Worm (Caenorhabditis elegans) whole organism, L4 larva: ENCODE data around the gene nep-26.

Experiments
- D1046.2 ChIP-seq: fragments of 200-800 bp; sonication (Bioruptor generic); IDR thresholded peaks from 2 replicates; pipeline ENCODE4 v1.3.6; 2022; ENCODE audit warnings: missing genetic modification characterization, missing compliant biosample characterization
- F37D6.2 ChIP-seq: sonication (generic microtip); optimal IDR thresholded peaks from 2 replicates; lab custom pipeline; 2016; ENCODE audit warnings: mild to moderate bottlenecking, missing genetic modification characterization, missing compliant biosample characterization
- F44E2.7 ChIP-seq: fragments of 200-800 bp; sonication (Bioruptor generic); IDR thresholded peaks from 2 replicates; pipeline ENCODE4 v2.1.2; 2022; ENCODE audit warnings: missing genetic modification characterization, missing compliant biosample characterization
- F49E8.2 ChIP-seq: sonication (generic microtip); optimal IDR thresholded peaks from 2 replicates; lab custom pipeline; 2016; ENCODE audit warnings: missing compliant biosample characterization, mild to moderate bottlenecking, missing genetic modification characterization, borderline replicate concordance
- T26A8.4 ChIP-seq: fragments of 200-800 bp; sonication (Bioruptor generic); IDR thresholded peaks from 2 replicates; pipeline ENCODE4 v1.3.6; 2022; ENCODE audit warnings: missing genetic modification characterization, missing compliant biosample characterization
- Y5F2A.4 ChIP-seq: fragments of 200-800 bp; sonication (Bioruptor generic); optimal IDR thresholded peaks from 2 replicates; lab custom pipeline; 2018; ENCODE audit warnings: mild to moderate bottlenecking, missing genetic modification characterization, missing compliant biosample characterization
- ZK337.2 ChIP-seq: fragments of 200-800 bp; sonication (Bioruptor generic); IDR thresholded peaks from 2 replicates; pipeline ENCODE4 v1.3.6; 2022; ENCODE audit warnings: missing genetic modification reagents, missing genetic modification characterization, missing compliant biosample characterization
- ZK546.5 ChIP-seq, 2 experiments: sonication (generic microtip); optimal IDR thresholded peaks; 2 replicates each; lab custom pipeline; 2017; ENCODE audit warnings: missing biosample characterization in 2 of 2, missing genetic modification characterization in 2 of 2
- aha-1 ChIP-seq: fragments of 150-350 bp; peaks from one replicate; lab custom pipeline; 2014; ENCODE audit warnings: missing biosample characterization, missing genetic modification characterization
- aly-2 ChIP-seq: sonication (generic microtip); optimal IDR thresholded peaks from 2 replicates; lab custom pipeline; 2018; ENCODE audit warnings: missing biosample characterization, missing genetic modification characterization
- ceh-20 ChIP-seq: fragments of 200-800 bp; sonication (Bioruptor generic); IDR thresholded peaks from 2 replicates; pipeline ENCODE4 v1.3.6; 2022; ENCODE audit warnings: missing genetic modification reagents, missing genetic modification characterization, missing compliant biosample characterization
- ceh-32 ChIP-seq: sonication (generic microtip); optimal IDR thresholded peaks from 2 replicates; lab custom pipeline; 2016; ENCODE audit warnings: mild to moderate bottlenecking, missing genetic modification characterization, missing compliant biosample characterization; ENCODE audit not compliant: poor library complexity
- ceh-62 ChIP-seq: sonication (generic microtip); optimal IDR thresholded peaks from 2 replicates; lab custom pipeline; 2017; ENCODE audit warnings: missing biosample characterization, missing genetic modification characterization
- ces-1 ChIP-seq: fragments of 150-350 bp; sonication (generic microtip); optimal IDR thresholded peaks from 4 replicates; lab custom pipeline; 2014; ENCODE audit warnings: missing biosample characterization, missing genetic modification reagents, missing genetic modification characterization
- cey-2 ChIP-seq: sonication (generic microtip); optimal IDR thresholded peaks from 3 replicates; lab custom pipeline; 2017; ENCODE audit warnings: missing genetic modification characterization, mild to moderate bottlenecking, missing compliant biosample characterization, antibody characterized with exemption, borderline replicate concordance; ENCODE audit not compliant: insufficient read depth
- daf-12 ChIP-seq: fragments of 150-350 bp; optimal IDR thresholded peaks from 2 replicates; lab custom pipeline; 2014; ENCODE audit warnings: missing biosample characterization, missing genetic modification reagents, missing genetic modification characterization
- daf-8 ChIP-seq: fragments of 200-800 bp; sonication (Bioruptor generic); IDR thresholded peaks from 2 replicates; pipeline ENCODE4 v1.3.6; 2022; ENCODE audit warnings: missing genetic modification characterization, missing compliant biosample characterization
- dmd-6 ChIP-seq: fragments of 200-800 bp; sonication (Bioruptor generic); IDR thresholded peaks from 2 replicates; pipeline ENCODE4 v1.3.6; 2022; ENCODE audit warnings: missing genetic modification reagents, missing genetic modification characterization, missing compliant biosample characterization
- dmd-9 ChIP-seq: fragments of 200-800 bp; sonication (Bioruptor generic); IDR thresholded peaks from 2 replicates; pipeline ENCODE4 v1.3.6; 2022; ENCODE audit warnings: missing genetic modification reagents, missing genetic modification characterization, missing compliant biosample characterization
- egl-43 ChIP-seq: fragments of 200-800 bp; sonication (Bioruptor generic); IDR thresholded peaks from 2 replicates; pipeline ENCODE4 v1.3.6; 2022; ENCODE audit warnings: missing genetic modification reagents, missing genetic modification characterization, missing compliant biosample characterization
- fkh-10 ChIP-seq: fragments of 150-350 bp; optimal IDR thresholded peaks from 2 replicates; lab custom pipeline; 2014; ENCODE audit warnings: missing biosample characterization, missing genetic modification reagents, missing genetic modification characterization
- hif-1 ChIP-seq, 2 experiments: sonication (generic microtip); optimal IDR thresholded peaks; 2 replicates each; lab custom pipeline; 2016 to 2017; ENCODE audit warnings: missing compliant biosample characterization in 2 of 2, missing genetic modification characterization in 2 of 2, missing genetic modification reagents in 2 of 2, missing genotype in 2 of 2, mild to moderate bottlenecking in 1 of 2
- hlh-11 ChIP-seq: fragments of 200-800 bp; sonication (Bioruptor generic); optimal IDR thresholded peaks from 2 replicates; lab custom pipeline; 2018; ENCODE audit warnings: mild to moderate bottlenecking, missing genetic modification characterization, missing compliant biosample characterization
- hlh-30 ChIP-seq: sonication (generic microtip); optimal IDR thresholded peaks from 2 replicates; lab custom pipeline; 2017; ENCODE audit warnings: antibody characterized with exemption, mild to moderate bottlenecking, missing genetic modification characterization, missing compliant biosample characterization; ENCODE audit not compliant: insufficient read depth
- lin-15B ChIP-seq: fragments of 150-350 bp; sonication (generic microtip); optimal IDR thresholded peaks from 3 replicates; lab custom pipeline; 2014; ENCODE audit warnings: missing biosample characterization, missing genetic modification characterization
- madf-5 ChIP-seq, 2 experiments: fragments of 200-800 bp; sonication (Bioruptor generic); IDR thresholded peaks; 2 replicates each; pipeline ENCODE4 v1.3.6; 2022; ENCODE audit warnings: missing compliant biosample characterization in 2 of 2, missing genetic modification characterization in 2 of 2
- mep-1 ChIP-seq: fragments of 150-350 bp; sonication (generic microtip); optimal IDR thresholded peaks from 3 replicates; lab custom pipeline; 2014; ENCODE audit warnings: missing biosample characterization, missing genetic modification characterization
- mes-2 ChIP-seq: sonication (generic microtip); optimal IDR thresholded peaks from 2 replicates; lab custom pipeline; 2016; ENCODE audit warnings: missing genotype, mild to moderate bottlenecking, missing genetic modification characterization, missing compliant biosample characterization; ENCODE audit not compliant: poor library complexity, severe bottlenecking
- mxl-3 ChIP-seq: fragments of 200-800 bp; sonication (Bioruptor generic); optimal IDR thresholded peaks from 2 replicates; lab custom pipeline; 2018; ENCODE audit warnings: mild to moderate bottlenecking, missing genetic modification characterization, missing compliant biosample characterization
- nhr-11 ChIP-seq: fragments of 150-350 bp; optimal IDR thresholded peaks from 2 replicates; lab custom pipeline; 2014; ENCODE audit warnings: missing biosample characterization, missing genetic modification characterization
- nhr-237 ChIP-seq: sonication (generic microtip); optimal IDR thresholded peaks from 2 replicates; lab custom pipeline; 2017; ENCODE audit warnings: missing biosample characterization, missing genetic modification characterization
- nhr-25 ChIP-seq: sonication (generic microtip); optimal IDR thresholded peaks from 2 replicates; lab custom pipeline; 2017; ENCODE audit warnings: missing genetic modification characterization, mild to moderate bottlenecking, missing compliant biosample characterization, antibody characterized with exemption, moderate library complexity, borderline replicate concordance; ENCODE audit not compliant: insufficient read depth
- nhr-41 ChIP-seq: fragments of 200-800 bp; sonication (Bioruptor generic); IDR thresholded peaks from 2 replicates; pipeline ENCODE4 v1.3.6; 2022; ENCODE audit warnings: missing genetic modification reagents, missing genetic modification characterization, missing compliant biosample characterization
- nhr-48 ChIP-seq: sonication (generic microtip); optimal IDR thresholded peaks from 2 replicates; lab custom pipeline; 2016; ENCODE audit warnings: mild to moderate bottlenecking, missing genetic modification characterization, missing compliant biosample characterization
- nhr-76 ChIP-seq: fragments of 150-350 bp; optimal IDR thresholded peaks from 2 replicates; lab custom pipeline; 2014; ENCODE audit warnings: missing biosample characterization, missing genetic modification characterization
- nhr-77 ChIP-seq: fragments of 150-350 bp; optimal IDR thresholded peaks from 2 replicates; lab custom pipeline; 2014; ENCODE audit warnings: missing biosample characterization, missing genetic modification characterization
- pha-4 ChIP-seq, 2 experiments: fragments of 150-350 bp in 1 of 2; fragments of 200-800 bp in 1 of 2; sonication (Bioruptor generic) in 1 of 2; IDR thresholded peaks in 1 of 2; optimal IDR thresholded peaks in 1 of 2; 2 replicates each; pipeline versions ENCODE4 v1.3.6 to Lab custom; 2014 to 2022; ENCODE audit warnings: missing genetic modification characterization in 2 of 2, missing genetic modification reagents in 2 of 2, missing biosample characterization in 1 of 2, missing compliant biosample characterization in 1 of 2
- saeg-2 ChIP-seq: fragments of 200-800 bp; sonication (Bioruptor generic); IDR thresholded peaks from 2 replicates; pipeline ENCODE4 v1.3.6; 2022; ENCODE audit warnings: missing genetic modification reagents, missing genetic modification characterization, missing compliant biosample characterization
- skn-1 ChIP-seq: fragments of 150-350 bp; optimal IDR thresholded peaks from 2 replicates; lab custom pipeline; 2014; ENCODE audit warnings: missing biosample characterization, missing genetic modification characterization
- snpc-4 ChIP-seq: fragments of 150-350 bp; optimal IDR thresholded peaks from 2 replicates; lab custom pipeline; 2014; ENCODE audit warnings: missing biosample characterization, missing genetic modification characterization
- spr-3 ChIP-seq: fragments of 200-800 bp; sonication (Bioruptor generic); optimal IDR thresholded peaks from 2 replicates; lab custom pipeline; 2018; ENCODE audit warnings: mild to moderate bottlenecking, missing genetic modification characterization, missing compliant biosample characterization
- zfp-3 ChIP-seq: fragments of 200-800 bp; sonication (Bioruptor generic); conservative IDR thresholded peaks from 2 replicates; pipeline ENCODE4 v1.3.6; 2022; ENCODE audit warnings: missing genetic modification reagents, missing genetic modification characterization, missing compliant biosample characterization
- zip-11 ChIP-seq: fragments of 200-800 bp; sonication (Bioruptor generic); IDR thresholded peaks from 2 replicates; pipeline ENCODE4 v1.3.6; 2022; ENCODE audit warnings: missing genetic modification characterization, missing compliant biosample characterization
- zip-2 ChIP-seq: fragments of 150-350 bp; optimal IDR thresholded peaks from 2 replicates; lab custom pipeline; 2014; ENCODE audit warnings: missing biosample characterization, missing genetic modification characterization
- ztf-11 ChIP-seq: fragments of 150-350 bp; optimal IDR thresholded peaks from 2 replicates; lab custom pipeline; 2014; ENCODE audit warnings: missing biosample characterization, missing genetic modification characterization

Gene nep-26

ce11 chrII:10252048-10252447 is 47.9 kb downstream of the nep-26 start:
- TF ChIP-seq mxl-3 (GFP tag; lab: Kevin White, UChicago) = no peak
- TF ChIP-seq aha-1 (tag; lab: Kevin White, UChicago) = peak; percentile 92

- TF ChIP-seq pha-4 (GFP tag; IDR thresholded peaks at IDR 0.05; lab: Robert Waterston, UW) (no peak), pha-4 (tag; optimal IDR thresholded peaks at IDR 0.05; lab: Kevin White, UChicago) (no peak), nhr-25 (tag; lab: Kevin White, UChicago) (no peak), hif-1 (tag; optimal IDR thresholded peaks at IDR 0.05; lab: Kevin White, UChicago) (no peak), aha-1 (tag; lab: Kevin White, UChicago) (no peak), madf-5 (GFP tag; IDR thresholded peaks at IDR 0.05; lab: Robert Waterston, UW) (no peak), ceh-32 (tag; lab: Kevin White, UChicago) (no peak), zip-2 (tag; lab: Kevin White, UChicago) (no peak), cey-2 (no peak), egl-43 (GFP tag; lab: Robert Waterston, UW) (no peak), mep-1 (tag; lab: Kevin White, UChicago) (no peak), spr-3 (GFP tag; lab: Kevin White, UChicago) (no peak), mes-2 (no peak), ZK546.5 (tag; optimal IDR thresholded peaks at IDR 0.05; lab: Kevin White, UChicago) (no peak), F49E8.2 (tag; lab: Kevin White, UChicago) (no peak), nhr-11 (tag; lab: Kevin White, UChicago) (no peak), nhr-77 (no peak), Y5F2A.4 (GFP tag; lab: Kevin White, UChicago) (no peak), F37D6.2 (no peak)
Observed at ce11 chrII:10250966-10251365, 49.0 kb downstream of the nep-26 start, which contains the start of gene F54B3.1. F54B3.1 (plus strand) TSS chrII:10251266.

ce11 chrII:10248355-10249041 is 51.4 kb downstream of the nep-26 start, which contains the start of gene atad-3:
atad-3 (plus strand) TSS chrII:10248991.
- peak; percentile 92 for TF ChIP-seq zfp-3
- no peak for TF ChIP-seq snpc-4 (tag; lab: Kevin White, UChicago)
- peak in 1 of 2 experiments; percentile 92 for TF ChIP-seq hif-1 (tag; optimal IDR thresholded peaks at IDR 0.05; lab: Kevin White, UChicago)
- TF ChIP-seq lin-15B = peak; percentile 33
- no peak for TF ChIP-seq zip-2 (tag; lab: Kevin White, UChicago)
- TF ChIP-seq skn-1 (tag; lab: Kevin White, UChicago) = no peak
- peak; percentile 97 for TF ChIP-seq D1046.2 (GFP tag; lab: Robert Waterston, UW)
- no peak for TF ChIP-seq aly-2
- no peak for TF ChIP-seq nhr-76 (tag; lab: Kevin White, UChicago)
- TF ChIP-seq F37D6.2 = peak; percentile 81
- TF ChIP-seq nhr-48 (tag; lab: Kevin White, UChicago) = peak; percentile 46
- no peak for TF ChIP-seq ztf-11 (tag; lab: Kevin White, UChicago)
- peak; percentile 98 for TF ChIP-seq ZK337.2 (GFP tag; lab: Robert Waterston, UW)
- no peak for TF ChIP-seq nhr-237 (tag; lab: Kevin White, UChicago)
- peak; percentile 91 to 96; a peak in 3 of 4 replicates for TF ChIP-seq madf-5 (GFP tag; IDR thresholded peaks at IDR 0.05; lab: Robert Waterston, UW)
- peak; percentile 97 for TF ChIP-seq dmd-9
- peak; percentile 48 for TF ChIP-seq fkh-10 (GFP tag; lab: Kevin White, UChicago)
- TF ChIP-seq F44E2.7 (GFP tag; lab: Robert Waterston, UW) = 0 out of 2 replicates have a peak, but pooled peaks have one; percentile 39
- TF ChIP-seq spr-3 (GFP tag; lab: Kevin White, UChicago) = no peak
- peak; percentile 60 for TF ChIP-seq hlh-30
- peak; percentile 92 for TF ChIP-seq T26A8.4 (GFP tag; lab: Robert Waterston, UW)
- no peak for TF ChIP-seq ces-1
- TF ChIP-seq zip-11 (GFP tag; lab: Robert Waterston, UW) = no peak
- TF ChIP-seq daf-8 (GFP tag; lab: Robert Waterston, UW) = no peak
- TF ChIP-seq ceh-20 (GFP tag; lab: Robert Waterston, UW) = peak; percentile 97
- peak; percentile 79 for TF ChIP-seq hlh-11 (tag; lab: Kevin White, UChicago)
- peak; percentile 84 for TF ChIP-seq saeg-2 (GFP tag; lab: Robert Waterston, UW)
- TF ChIP-seq daf-12 = no peak
- no peak for TF ChIP-seq Y5F2A.4 (GFP tag; lab: Kevin White, UChicago)
- TF ChIP-seq dmd-6 (GFP tag; lab: Robert Waterston, UW) = peak; percentile 97
- TF ChIP-seq ceh-62 (tag; lab: Kevin White, UChicago) = no peak
- TF ChIP-seq ceh-32 (tag; lab: Kevin White, UChicago) = no peak
- TF ChIP-seq nhr-41 (GFP tag; lab: Robert Waterston, UW) = 0 out of 2 replicates have a peak, but pooled peaks have one; percentile 69
